Fruit fly (Drosophila melanogaster) whole organism, wandering third instar larva: ENCODE measurements around the gene djl.

Experiments used
- Abd-B ChIP-seq: fragments of >200 bp; optimal IDR thresholded peaks from 2 replicates; lab custom pipeline; 2017; ENCODE audit warnings: missing biosample characterization, missing genetic modification characterization
- CG32264 ChIP-seq: fragments of 200-800 bp; sonication (Bioruptor generic); optimal IDR thresholded peaks from 2 replicates; lab custom pipeline; 2016; ENCODE audit warnings: missing biosample characterization, missing genetic modification characterization
- CG9705 ChIP-seq: fragments of 200-800 bp; sonication (Bioruptor generic); optimal IDR thresholded peaks from 2 replicates; lab custom pipeline; 2018; ENCODE audit warnings: missing biosample characterization, mild to moderate bottlenecking, missing genetic modification characterization
- CrebA ChIP-seq: fragments of 200-800 bp; sonication (Bioruptor generic); optimal IDR thresholded peaks from 2 replicates; lab custom pipeline; 2016; ENCODE audit warnings: missing biosample characterization, mild to moderate bottlenecking, missing genetic modification characterization, borderline replicate concordance
- Dfd ChIP-seq: fragments of >200 bp; optimal IDR thresholded peaks from 2 replicates; lab custom pipeline; 2017; ENCODE audit warnings: missing biosample characterization, missing genetic modification characterization
- Dif ChIP-seq: fragments of 200-275, 200-300 bp; sonication (Bioruptor generic); optimal IDR thresholded peaks from 2 replicates; lab custom pipeline; 2018; ENCODE audit warnings: missing biosample characterization, missing genetic modification characterization; ENCODE audit not compliant: partially characterized antibody
- GATAd ChIP-seq: sonication (Bioruptor generic); optimal IDR thresholded peaks from 2 replicates; lab custom pipeline; 2016; ENCODE audit warnings: missing biosample characterization, missing genetic modification characterization
- HLH106 ChIP-seq: fragments of 200-800 bp; optimal IDR thresholded peaks from 3 replicates; lab custom pipeline; 2019; ENCODE audit warnings: missing biosample characterization, mild to moderate bottlenecking, missing genetic modification characterization, moderate library complexity
- Hnf4 ChIP-seq: fragments of 200-800 bp; sonication (Bioruptor generic); optimal IDR thresholded peaks from 2 replicates; lab custom pipeline; 2016; ENCODE audit warnings: missing biosample characterization, mild to moderate bottlenecking, missing genetic modification characterization
- Hr78 ChIP-seq: fragments of >200 bp; optimal IDR thresholded peaks from 2 replicates; lab custom pipeline; 2017; ENCODE audit warnings: missing biosample characterization, missing genetic modification characterization
- Hr83 ChIP-seq: fragments of 200-300 bp; sonication (Bioruptor generic); optimal IDR thresholded peaks from 2 replicates; lab custom pipeline; 2016; ENCODE audit warnings: missing biosample characterization, mild to moderate bottlenecking, missing genetic modification characterization, moderate library complexity; ENCODE audit not compliant: poor library complexity, severe bottlenecking
- Jra ChIP-seq: sonication (Bioruptor generic); optimal IDR thresholded peaks from 2 replicates; lab custom pipeline; 2016; ENCODE audit warnings: missing biosample characterization, missing genetic modification characterization
- Myc ChIP-seq: fragments of >200 bp; optimal IDR thresholded peaks from 2 replicates; lab custom pipeline; 2017
- OdsH ChIP-seq: fragments of 200-800 bp; sonication (Bioruptor generic); optimal IDR thresholded peaks from 2 replicates; lab custom pipeline; 2016; ENCODE audit warnings: missing biosample characterization, mild to moderate bottlenecking, missing genetic modification characterization
- Rel ChIP-seq, 2 experiments: fragments of 200-800 bp; sonication (Bioruptor generic) in 1 of 2; optimal IDR thresholded peaks; 2 replicates in 1 of 2; 3 replicates in 1 of 2; lab custom pipeline; 2016 to 2019; ENCODE audit warnings: mild to moderate bottlenecking in 2 of 2, missing biosample characterization in 2 of 2, missing genetic modification characterization in 2 of 2, moderate library complexity in 1 of 2
- Sp1 ChIP-seq: fragments of 200-800 bp; sonication (Bioruptor generic); optimal IDR thresholded peaks from 3 replicates; lab custom pipeline; 2019; ENCODE audit warnings: missing biosample characterization, mild to moderate bottlenecking, missing genetic modification characterization, moderate library complexity
- Vsx2 ChIP-seq: fragments of 200-300, 225-300 bp; sonication (Bioruptor generic); optimal IDR thresholded peaks from 2 replicates; lab custom pipeline; 2018; ENCODE audit warnings: missing biosample characterization, missing genetic modification characterization; ENCODE audit not compliant: partially characterized antibody
- br ChIP-seq: fragments of 200-800 bp; sonication (Bioruptor generic); optimal IDR thresholded peaks from 2 replicates; lab custom pipeline; 2016; ENCODE audit warnings: missing biosample characterization, missing genetic modification characterization
- brk ChIP-seq: fragments of 200-800 bp; sonication (Bioruptor generic); optimal IDR thresholded peaks from 2 replicates; lab custom pipeline; 2016; ENCODE audit warnings: missing biosample characterization, mild to moderate bottlenecking, missing genetic modification characterization
- dl ChIP-seq, 2 experiments: fragments of 175-275, 200-275 bp in 1 of 2; fragments of 200-275 bp in 1 of 2; sonication (Bioruptor generic); optimal IDR thresholded peaks; lab custom pipeline; 2018; ENCODE audit warnings: mild to moderate bottlenecking in 2 of 2, missing biosample characterization in 2 of 2, missing genetic modification characterization in 2 of 2, moderate library complexity in 2 of 2; ENCODE audit not compliant: partially characterized antibody in 2 of 2, insufficient read depth in 1 of 2
- dmrt93B ChIP-seq: fragments of 200-800 bp; sonication (Bioruptor generic); optimal IDR thresholded peaks from 2 replicates; lab custom pipeline; 2018; ENCODE audit warnings: missing biosample characterization, mild to moderate bottlenecking, missing genetic modification characterization
- dsf ChIP-seq: sonication (Bioruptor generic); optimal IDR thresholded peaks from 2 replicates; lab custom pipeline; 2016; ENCODE audit warnings: missing biosample characterization, missing genetic modification characterization, borderline replicate concordance
- ey ChIP-seq: fragments of 200-800 bp; sonication (Bioruptor generic); optimal IDR thresholded peaks from 2 replicates; lab custom pipeline; 2016; ENCODE audit warnings: missing biosample characterization, missing genetic modification characterization
- foxo ChIP-seq, 2 experiments: fragments of 200-800 bp; sonication (Bioruptor generic); optimal IDR thresholded peaks; 2 replicates in 1 of 2; 3 replicates in 1 of 2; lab custom pipeline; 2016 to 2017; ENCODE audit warnings: missing biosample characterization in 2 of 2, missing genetic modification characterization in 2 of 2
- fru ChIP-seq: fragments of 200-800 bp; sonication (Bioruptor generic); optimal IDR thresholded peaks from 3 replicates; lab custom pipeline; 2016; ENCODE audit warnings: missing biosample characterization, mild to moderate bottlenecking, missing genetic modification characterization
- h ChIP-seq: fragments of 200-800 bp; sonication (Bioruptor generic); optimal IDR thresholded peaks from 3 replicates; lab custom pipeline; 2016; ENCODE audit warnings: missing biosample characterization, mild to moderate bottlenecking, missing genetic modification characterization
- jim ChIP-seq: fragments of 175-275, 200-325 bp; sonication (Bioruptor generic); optimal IDR thresholded peaks from 2 replicates; lab custom pipeline; 2016; ENCODE audit warnings: missing biosample characterization, mild to moderate bottlenecking, missing genetic modification characterization
- pan ChIP-seq: fragments of >200 bp; optimal IDR thresholded peaks from 2 replicates; lab custom pipeline; 2017
- psq ChIP-seq: fragments of 200-800 bp; sonication (Bioruptor generic); optimal IDR thresholded peaks from 3 replicates; lab custom pipeline; 2017; ENCODE audit warnings: missing biosample characterization, mild to moderate bottlenecking, missing genetic modification characterization, moderate library complexity
- rgr ChIP-seq: fragments of 200-800 bp; sonication (Bioruptor generic); optimal IDR thresholded peaks from 3 replicates; lab custom pipeline; 2016; ENCODE audit warnings: missing biosample characterization, mild to moderate bottlenecking, missing genetic modification characterization
- sage ChIP-seq: fragments of 200-800 bp; sonication (Bioruptor generic); optimal IDR thresholded peaks from 2 replicates; lab custom pipeline; 2016; ENCODE audit warnings: missing biosample characterization, mild to moderate bottlenecking, missing genetic modification characterization
- sv ChIP-seq: fragments of 200-800 bp; sonication (Bioruptor generic); optimal IDR thresholded peaks from 3 replicates; lab custom pipeline; 2016; ENCODE audit warnings: missing biosample characterization, missing genetic modification characterization
- tai ChIP-seq: sonication (Bioruptor generic); optimal IDR thresholded peaks from 2 replicates; lab custom pipeline; 2016; ENCODE audit warnings: missing biosample characterization, missing genetic modification characterization
- usp ChIP-seq: fragments of >200 bp; optimal IDR thresholded peaks from 2 replicates; lab custom pipeline; 2017; ENCODE audit warnings: missing biosample characterization, missing genetic modification characterization
- woc ChIP-seq: sonication (Bioruptor generic); optimal IDR thresholded peaks from 2 replicates; lab custom pipeline; 2016; ENCODE audit warnings: missing biosample characterization, mild to moderate bottlenecking, missing genetic modification characterization

djl gene

DNA sequence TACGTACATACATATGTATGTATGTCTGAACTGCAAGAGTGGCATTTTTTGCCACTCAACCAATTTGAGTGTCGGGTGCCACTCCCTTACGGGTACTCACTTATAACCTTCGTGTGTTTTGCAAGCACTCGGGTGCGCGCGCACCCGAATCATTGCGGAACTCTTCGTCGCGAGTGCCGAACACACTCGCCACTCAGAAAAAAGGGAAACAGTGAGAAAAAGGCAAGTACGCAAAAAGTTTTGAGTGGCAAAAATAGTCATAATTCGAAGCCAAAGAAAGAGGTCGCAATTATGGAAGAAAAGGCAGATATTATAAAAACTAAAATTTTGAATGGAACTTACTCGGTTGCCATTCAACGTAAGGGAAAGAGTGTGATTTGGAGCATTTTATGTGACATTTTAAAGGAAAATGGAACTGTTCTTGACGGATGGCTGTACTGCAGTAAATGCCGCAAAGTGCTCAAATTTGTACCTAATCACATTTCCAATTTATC is 29.8 kb downstream of the djl start:
- TF ChIP-seq fru (peak; percentile 40), h (GFP tag; lab: Kevin White, UChicago) (peak; percentile 75), Sp1 (no peak), CG32264 (GFP tag; lab: Kevin White, UChicago) (no peak), Hr78 (GFP tag; lab: Kevin White, UChicago) (no peak), ey (peak; percentile 36), Dif (GFP tag; lab: Kevin White, UChicago) (no peak), brk (GFP tag; lab: Kevin White, UChicago) (peak; percentile 6), dl (GFP tag; optimal IDR thresholded peaks at IDR 0.05; lab: Kevin White, UChicago; ENCODE audit: insufficient read depth in 1 of 2, partially characterized antibody in 2 of 2) (no peak), Rel (GFP tag; optimal IDR thresholded peaks at IDR 0.05; lab: Kevin White, UChicago) (no peak), Rel (tag; optimal IDR thresholded peaks at IDR 0.05; lab: Kevin White, UChicago) (peak; percentile 57), dmrt93B (GFP tag; lab: Kevin White, UChicago) (no peak), Myc (lab: Kevin White, UChicago) (no peak), rgr (GFP tag; lab: Kevin White, UChicago) (peak; percentile 33), foxo (GFP tag; optimal IDR thresholded peaks at IDR 0.05; lab: Kevin White, UChicago) (peak in 1 of 2 experiments; percentile 20), pan (lab: Kevin White, UChicago) (peak; percentile 40), Hr83 (GFP tag; lab: Kevin White, UChicago) (peak; percentile 53), psq (GFP tag; lab: Kevin White, UChicago) (no peak), woc (GFP tag; lab: Kevin White, UChicago) (peak; percentile 29), sv (GFP tag; lab: Kevin White, UChicago) (no peak)

DNA sequence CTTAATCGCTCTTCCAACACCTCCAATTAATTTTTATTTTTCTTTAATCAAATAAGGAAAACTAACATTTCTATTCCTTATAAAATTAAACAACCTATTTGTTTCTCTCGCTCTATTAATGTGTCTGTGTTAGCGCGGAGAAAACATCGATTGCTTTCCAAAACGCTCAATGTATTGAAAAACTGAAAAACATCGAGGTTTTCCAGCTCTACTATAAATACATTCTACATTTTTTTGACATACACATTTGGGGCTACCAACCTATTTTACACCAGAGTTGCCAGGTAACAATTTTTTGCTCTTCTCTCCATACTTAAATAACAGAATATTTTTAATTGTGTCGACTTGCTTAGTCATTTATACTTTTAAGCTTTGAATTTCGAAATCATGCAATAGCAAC is 31.3 kb downstream of the djl start:
- TF ChIP-seq Hnf4 (no peak), dsf (GFP tag; lab: Kevin White, UChicago) (no peak), CG32264 (GFP tag; lab: Kevin White, UChicago) (no peak), Dfd (GFP tag; lab: Kevin White, UChicago) (no peak)

DNA sequence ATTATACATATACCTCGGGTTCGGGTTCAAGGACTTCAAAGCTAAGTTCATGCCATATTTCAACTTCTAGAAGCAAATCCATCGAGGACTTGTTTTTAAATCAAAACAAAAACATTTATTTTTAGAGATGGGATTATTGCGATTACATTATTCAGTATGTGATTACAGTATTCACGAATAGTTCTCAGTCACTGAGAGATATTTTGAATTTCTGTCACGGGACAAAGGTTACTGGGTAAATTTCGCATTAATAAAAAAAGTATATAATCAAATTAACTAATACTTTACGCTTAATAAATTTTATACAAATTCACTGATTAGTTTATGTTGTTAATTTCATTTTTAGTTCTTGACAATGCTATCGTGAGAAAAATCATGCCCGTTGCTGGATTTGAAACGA is 33.0 kb downstream of the djl start:
- TF ChIP-seq HLH106 (tag; lab: Kevin White, UChicago): peak; percentile 46
- TF ChIP-seq Hr83 (GFP tag; lab: Kevin White, UChicago): peak; percentile 11
- no peak for TF ChIP-seq usp
- peak; percentile 9 for TF ChIP-seq ey
- peak in 1 of 2 experiments; percentile 18 for TF ChIP-seq foxo (GFP tag; optimal IDR thresholded peaks at IDR 0.05; lab: Kevin White, UChicago)
- no peak for TF ChIP-seq sage (GFP tag; lab: Kevin White, UChicago)
- peak; percentile 8 for TF ChIP-seq brk (GFP tag; lab: Kevin White, UChicago)
- TF ChIP-seq woc (GFP tag; lab: Kevin White, UChicago): peak; percentile 10
- TF ChIP-seq, all 38 proteins: peak for 6

DNA sequence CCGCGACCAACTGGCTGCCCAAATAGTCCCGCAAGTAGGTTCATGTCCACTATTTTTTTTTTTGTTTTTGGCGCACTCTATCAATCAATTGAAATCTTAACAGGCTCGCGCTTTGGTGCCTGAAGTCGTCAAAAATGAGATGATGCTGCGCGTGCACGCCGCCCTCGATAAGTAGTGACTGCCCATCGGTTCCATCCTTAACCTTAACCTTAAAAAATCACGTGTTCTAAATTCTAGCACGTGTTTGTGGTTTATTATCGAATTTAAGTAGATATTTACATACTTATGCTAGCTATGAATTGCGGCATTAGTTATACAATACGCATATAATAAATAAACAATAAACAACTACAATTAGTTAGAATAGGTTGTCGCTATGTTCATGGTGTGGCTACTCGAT is 33.8 kb downstream of the djl start:
- TF ChIP-seq Myc (lab: Kevin White, UChicago): peak; percentile 52
- no peak for TF ChIP-seq rgr (GFP tag; lab: Kevin White, UChicago)
- TF ChIP-seq, all 38 proteins: peak for 1

DNA sequence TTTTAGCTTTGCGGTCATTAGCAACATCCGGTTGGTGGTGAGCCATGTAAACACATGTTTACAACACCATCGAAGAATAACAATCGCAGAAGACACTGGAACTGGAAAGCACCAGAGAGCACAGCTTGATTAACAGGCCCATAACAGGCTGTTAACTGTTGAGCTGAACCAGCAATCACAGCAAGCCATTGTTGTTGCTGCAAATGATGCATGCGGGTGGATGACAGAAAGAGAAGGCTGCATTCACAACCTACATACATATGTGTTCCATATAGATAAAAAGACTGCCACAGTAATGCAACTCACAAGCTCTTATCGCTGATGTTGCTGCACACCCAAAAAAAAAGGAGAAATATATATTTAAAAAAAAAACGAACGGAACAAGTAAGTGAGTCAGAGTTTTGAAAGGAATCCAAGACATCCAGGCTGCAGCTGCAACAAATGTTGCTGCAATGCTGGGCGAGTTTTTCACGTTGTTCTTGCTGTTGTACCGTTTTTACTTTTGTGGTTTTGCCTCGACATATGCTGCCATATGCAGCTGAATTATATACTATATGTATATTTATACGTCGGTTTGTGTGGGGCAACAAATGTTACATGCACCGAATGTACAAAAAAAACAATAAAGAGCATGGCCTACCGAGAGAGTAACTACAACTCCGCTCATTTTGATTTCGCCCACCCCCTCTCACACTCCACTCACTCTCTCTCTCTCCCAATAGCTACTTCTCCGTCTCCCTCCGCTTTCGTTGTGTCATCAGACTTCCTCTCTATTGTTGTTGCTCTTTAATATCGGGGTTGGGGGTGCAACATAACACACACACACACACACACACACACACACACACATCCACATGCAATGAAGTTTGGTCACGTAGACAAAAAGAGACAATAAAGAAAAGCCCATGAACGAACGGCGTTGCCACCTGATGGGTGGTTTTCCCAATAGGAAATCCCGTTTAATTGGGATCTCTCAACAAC is 42.6 kb downstream of the djl start:
- TF ChIP-seq CrebA (GFP tag; lab: Kevin White, UChicago) (no peak), tai (GFP tag; lab: Kevin White, UChicago) (no peak), br (GFP tag; lab: Kevin White, UChicago) (no peak), fru (no peak), Vsx2 (GFP tag; lab: Kevin White, UChicago) (peak; percentile 11), brk (GFP tag; lab: Kevin White, UChicago) (no peak), foxo (GFP tag; optimal IDR thresholded peaks at IDR 0.05; lab: Kevin White, UChicago) (no peak), psq (GFP tag; lab: Kevin White, UChicago) (peak; percentile 23), GATAd (GFP tag; lab: Kevin White, UChicago) (no peak), pan (lab: Kevin White, UChicago) (no peak), Abd-B (GFP tag; lab: Kevin White, UChicago) (no peak), Sp1 (no peak), Jra (GFP tag; lab: Kevin White, UChicago) (no peak), usp (no peak), jim (GFP tag; lab: Kevin White, UChicago) (no peak), woc (GFP tag; lab: Kevin White, UChicago) (peak; percentile 2), OdsH (GFP tag; lab: Kevin White, UChicago) (no peak), sage (GFP tag; lab: Kevin White, UChicago) (peak; percentile 45), dsf (GFP tag; lab: Kevin White, UChicago) (no peak), Hr78 (GFP tag; lab: Kevin White, UChicago) (no peak), CG9705 (GFP tag; lab: Kevin White, UChicago) (no peak), Hnf4 (no peak), dmrt93B (GFP tag; lab: Kevin White, UChicago) (no peak), Rel (GFP tag; optimal IDR thresholded peaks at IDR 0.05; lab: Kevin White, UChicago) (no peak), Rel (tag; optimal IDR thresholded peaks at IDR 0.05; lab: Kevin White, UChicago) (peak; percentile 0), CG32264 (GFP tag; lab: Kevin White, UChicago) (no peak)
